Worm (Caenorhabditis elegans): Measurements from ENCODE around the gene Y57G11C.3.

ce11 chrIV:14792602-14793232 lies 24.7 kb downstream of the Y57G11C.3 start, which contains the start of gene gdi-1:
- TF ChIP-seq mec-3 (tag; optimal IDR thresholded peaks at IDR 0.05; ENCODE audit: borderline replicate concordance) (no peak), ceh-9 (tag; optimal IDR thresholded peaks at IDR 0.05) (no peak), C08G9.2 (tag; optimal IDR thresholded peaks at IDR 0.05) (no peak), madf-2 (tag; optimal IDR thresholded peaks at IDR 0.05) (no peak), pha-4 (tag; optimal IDR thresholded peaks at IDR 0.05) (no peak)
